Fruit fly (Drosophila melanogaster): ENCODE measurements around the gene Nepl11.

DNA sequence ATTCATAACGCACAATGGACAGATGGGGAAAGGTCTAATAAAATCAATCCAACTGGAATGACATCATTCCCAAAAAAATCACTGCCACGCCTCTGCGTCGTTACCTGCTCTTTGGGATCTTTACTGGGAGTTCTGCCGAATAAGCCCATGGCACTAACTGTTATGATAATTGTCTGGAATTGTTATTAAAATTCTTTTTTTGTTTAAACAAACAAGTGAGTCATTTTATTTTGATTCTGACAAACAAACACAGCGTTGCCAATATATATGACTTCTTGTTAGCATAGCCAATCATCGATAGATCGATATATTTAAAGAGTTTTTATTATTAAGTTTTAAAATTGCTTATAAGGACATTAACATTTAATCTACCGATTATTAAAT, 16.0 kb upstream of the Nepl11 start, which contains the start of gene Vps24:
- no peak for TF ChIP-seq psq (optimal IDR thresholded peaks at IDR 0.05)
- TF ChIP-seq CG8478 (optimal IDR thresholded peaks at IDR 0.05): no peak
- no peak for TF ChIP-seq usp (GFP tag; optimal IDR thresholded peaks at IDR 0.05)
- TF ChIP-seq Dll (optimal IDR thresholded peaks at IDR 0.05): no peak
- no peak for TF ChIP-seq EcR (GFP tag; optimal IDR thresholded peaks at IDR 0.05)
